Fruit fly (Drosophila melanogaster) Kc167 (cell line): ENCODE data around the gene CG11581.

ENCODE experiments used
- h ChIP-seq: fragments of >200 bp; optimal IDR thresholded peaks from 3 replicates; lab custom pipeline; 2018; ENCODE audit warnings: missing external identifiers
- psq ChIP-seq: fragments of >200 bp; optimal IDR thresholded peaks from 2 replicates; lab custom pipeline; 2017; ENCODE audit warnings: missing external identifiers
- ttk ChIP-seq: sonication (Bioruptor generic); optimal IDR thresholded peaks from 2 replicates; lab custom pipeline; 2017; ENCODE audit warnings: missing external identifiers

dm6 chrX:14186953-14187352 lies 10.2 kb downstream of the CG11581 start, which contains the start of gene CG12481:
- no peak for TF ChIP-seq psq (lab: Kevin White, UChicago)
- no peak for TF ChIP-seq h
- TF ChIP-seq ttk, result no peak
